Worm (Caenorhabditis elegans): ENCODE data around the gene sms-2.

Gene sms-2

ce11 chrX:947885-948284, 798 bp downstream of the sms-2 start (continued):
- TF ChIP-seq unc-130 (tag; optimal IDR thresholded peaks at IDR 0.05): no peak
- TF ChIP-seq isw-1 (GFP tag; IDR thresholded peaks at IDR 0.05): no peak
- TF ChIP-seq C04F5.9 (tag; optimal IDR thresholded peaks at IDR 0.05): no peak
- TF ChIP-seq snpc-4 (tag; optimal IDR thresholded peaks at IDR 0.05): no peak

DNA sequence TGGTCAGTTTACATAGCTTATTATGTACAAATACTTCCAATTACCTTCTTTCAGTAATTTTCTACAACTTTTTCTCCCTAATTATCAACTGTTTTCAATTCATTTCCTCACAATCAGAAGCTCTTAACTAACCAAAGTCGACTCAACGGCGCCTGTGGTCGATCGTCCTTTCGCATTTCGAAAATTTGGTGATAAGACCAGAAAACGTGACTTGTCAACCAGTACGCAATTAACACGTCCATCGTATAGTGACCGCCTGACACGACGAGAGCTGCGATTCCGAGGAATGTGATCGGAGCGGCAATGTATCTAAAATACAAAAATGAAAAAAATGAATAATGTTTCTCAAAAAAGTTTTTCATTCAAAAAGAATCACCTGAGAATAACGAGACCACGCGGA, 3.0 kb downstream of the sms-2 start:
- TF ChIP-seq elt-2 (tag; optimal IDR thresholded peaks at IDR 0.05) (peak; percentile 72), efl-1 (optimal IDR thresholded peaks at IDR 0.05) (no peak), efl-1 (GFP tag; optimal IDR thresholded peaks at IDR 0.05 in 1 of 2) (peak in 1 of 2 experiments; percentile 91), unc-130 (tag; optimal IDR thresholded peaks at IDR 0.05) (no peak), lin-35 (GFP tag; optimal IDR thresholded peaks at IDR 0.05) (peak in 1 of 2 experiments; percentile 49), nhr-20 (tag; optimal IDR thresholded peaks at IDR 0.05) (peak; percentile 5)

ce11 chrX:938269-938883, 10.3 kb downstream of the sms-2 start, which contains the start of gene F53H8.3:
F53H8.3 (plus strand) TSS chrX:938543.
- TF ChIP-seq elt-2 (tag; optimal IDR thresholded peaks at IDR 0.05) (peak; percentile 87), C04F5.9 (tag; optimal IDR thresholded peaks at IDR 0.05) (no peak)

DNA sequence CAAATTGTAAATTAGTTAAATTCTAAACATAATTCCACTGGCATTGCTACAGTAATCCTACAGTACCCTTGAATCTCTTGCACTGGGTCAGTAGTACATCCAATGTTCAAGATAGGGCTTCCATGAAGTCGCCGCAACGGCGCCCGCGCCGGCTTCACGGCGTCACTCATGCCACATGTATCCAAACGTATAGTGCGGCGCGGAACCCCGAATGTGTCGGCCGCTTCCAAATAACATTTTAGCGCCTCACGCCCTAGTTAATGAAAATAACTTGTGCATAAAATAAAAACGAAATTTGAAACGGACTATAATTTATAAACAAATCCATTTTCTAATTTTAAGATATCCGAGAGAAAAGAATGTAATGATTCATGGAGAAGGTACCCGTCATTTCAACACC, 12.7 kb downstream of the sms-2 start:
- TF ChIP-seq Y116A8C.19 (tag; optimal IDR thresholded peaks at IDR 0.05; ENCODE audit: borderline replicate concordance) (no peak), ets-5 (GFP tag; IDR thresholded peaks at IDR 0.05) (no peak), egl-13 (tag; optimal IDR thresholded peaks at IDR 0.05) (no peak), ama-1 (optimal IDR thresholded peaks at IDR 0.05) (no peak), sup-37 (GFP tag; optimal IDR thresholded peaks at IDR 0.05) (no peak), hlh-17 (GFP tag; optimal IDR thresholded peaks at IDR 0.05; ENCODE audit: borderline replicate concordance) (peak; percentile 22), mab-9 (GFP tag; IDR thresholded peaks at IDR 0.05) (no peak), hpl-2 (GFP tag; optimal IDR thresholded peaks at IDR 0.05) (no peak), efl-1 (optimal IDR thresholded peaks at IDR 0.05) (no peak), efl-1 (GFP tag; optimal IDR thresholded peaks at IDR 0.05 in 1 of 2) (no peak), snpc-4 (tag; optimal IDR thresholded peaks at IDR 0.05) (peak; percentile 87), lin-13 (GFP tag; optimal IDR thresholded peaks at IDR 0.05) (no peak), jun-1 (tag; optimal IDR thresholded peaks at IDR 0.05) (no peak), dsc-1 (tag; optimal IDR thresholded peaks at IDR 0.05) (no peak), mef-2 (tag; optimal IDR thresholded peaks at IDR 0.05) (no peak), nhr-77 (tag; optimal IDR thresholded peaks at IDR 0.05) (no peak)

ce11 chrX:933504-933903, 15.2 kb downstream of the sms-2 start, which contains the start of gene F35H12.1:
F35H12.1 (plus strand) TSS chrX:933804.
- TF ChIP-seq irx-1 (tag; optimal IDR thresholded peaks at IDR 0.05) (no peak), aha-1 (tag; optimal IDR thresholded peaks at IDR 0.05) (no peak), ceh-90 (tag; optimal IDR thresholded peaks at IDR 0.05) (no peak), zag-1 (tag; optimal IDR thresholded peaks at IDR 0.05) (no peak), ces-1 (GFP tag; optimal IDR thresholded peaks at IDR 0.05) (no peak), blmp-1 (tag; optimal IDR thresholded peaks at IDR 0.05) (no peak), alr-1 (tag; optimal IDR thresholded peaks at IDR 0.05; ENCODE audit: borderline replicate concordance) (no peak)

ce11 chrX:932874-933273, 15.8 kb downstream of the sms-2 start:
- TF ChIP-seq unc-98 (GFP tag; IDR thresholded peaks at IDR 0.05) (no peak), mep-1 (tag; optimal IDR thresholded peaks at IDR 0.05) (peak; percentile 4), unc-86 (tag; optimal IDR thresholded peaks at IDR 0.05) (peak; percentile 37), irx-1 (tag; optimal IDR thresholded peaks at IDR 0.05) (no peak), nhr-28 (tag; optimal IDR thresholded peaks at IDR 0.05) (no peak), sptf-1 (tag; optimal IDR thresholded peaks at IDR 0.05) (no peak), nhr-71 (tag; optimal IDR thresholded peaks at IDR 0.05) (no peak), fkh-10 (GFP tag; optimal IDR thresholded peaks at IDR 0.05) (peak; percentile 65), nhr-11 (tag; optimal IDR thresholded peaks at IDR 0.05) (no peak), unc-30 (tag; optimal IDR thresholded peaks at IDR 0.05) (no peak), pag-3 (tag; optimal IDR thresholded peaks at IDR 0.05; ENCODE audit: borderline replicate concordance, insufficient read depth) (no peak), dsc-1 (tag; optimal IDR thresholded peaks at IDR 0.05) (no peak), aly-2 (tag; optimal IDR thresholded peaks at IDR 0.05) (no peak), ztf-11 (tag; optimal IDR thresholded peaks at IDR 0.05) (no peak), nhr-85 (tag) (no peak), unc-130 (tag; optimal IDR thresholded peaks at IDR 0.05) (peak; percentile 13), snpc-4 (tag; optimal IDR thresholded peaks at IDR 0.05) (no peak), fkh-4 (tag; optimal IDR thresholded peaks at IDR 0.05; ENCODE audit: borderline replicate concordance) (no peak), lin-35 (GFP tag; optimal IDR thresholded peaks at IDR 0.05) (peak in 1 of 2 experiments; percentile 12), lin-14 (GFP tag; optimal IDR thresholded peaks at IDR 0.05) (peak; percentile 84)
